Fruit fly (Drosophila melanogaster) whole organism: ENCODE results near the gene Ptpmeg.

Experiments used
- Dll ChIP-seq: fragments of >200 bp; optimal IDR thresholded peaks from 2 replicates; lab custom pipeline; 2017
- EcR ChIP-seq, 2 experiments: fragments of >200 bp; optimal IDR thresholded peaks; 2 replicates each; lab custom pipeline; 2017; ENCODE audit warnings: missing biosample characterization in 2 of 2, missing genetic modification characterization in 2 of 2, missing genetic modification reagents in 2 of 2
- pan ChIP-seq: fragments of >200 bp; optimal IDR thresholded peaks from 2 replicates; lab custom pipeline; 2017
- psq ChIP-seq: fragments of >200 bp; optimal IDR thresholded peaks from 2 replicates; lab custom pipeline; 2017
- usp ChIP-seq: fragments of >200 bp; optimal IDR thresholded peaks from 2 replicates; lab custom pipeline; 2017; ENCODE audit warnings: missing biosample characterization, missing genetic modification characterization, mixed read lengths

dm6 chr3L:338116-338515 lies 10.2 kb downstream of the Ptpmeg start:
- no peak for TF ChIP-seq psq (lab: Kevin White, UChicago)
- no peak for TF ChIP-seq usp
- no peak for TF ChIP-seq EcR (GFP tag; optimal IDR thresholded peaks at IDR 0.05; lab: Kevin White, UChicago)
- no peak for TF ChIP-seq pan (lab: Kevin White, UChicago)
- no peak for TF ChIP-seq Dll (lab: Kevin White, UChicago)
